Fruit fly (Drosophila melanogaster): Measurements from ENCODE around the gene side-III.

Gene side-III

DNA sequence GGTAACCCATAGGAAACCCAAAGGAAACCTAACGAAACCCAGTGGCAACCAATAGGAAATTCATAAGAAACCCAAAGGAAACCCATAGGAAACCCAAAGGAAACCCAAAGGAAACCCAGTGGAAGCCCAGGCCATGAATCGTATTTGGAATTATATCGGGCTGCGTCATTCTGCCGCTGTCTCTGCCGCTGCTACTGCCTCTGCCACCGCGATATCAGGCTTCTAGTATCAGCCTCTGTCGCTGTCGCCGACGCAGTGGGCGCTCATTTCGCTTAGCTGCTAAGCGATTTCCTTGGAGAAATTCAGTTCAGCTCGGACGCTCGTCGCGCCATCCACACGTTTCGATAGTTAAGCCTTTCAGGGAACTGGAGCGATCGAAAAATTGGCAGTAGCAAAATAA, 128.0 kb downstream of the side-III start, which contains the start of gene CG1208:
CG1208 (plus strand) TSS at position 301 of the 400 bp plus-strand sequence.
- no peak for TF ChIP-seq noc (tag; optimal IDR thresholded peaks at IDR 0.05)

DNA sequence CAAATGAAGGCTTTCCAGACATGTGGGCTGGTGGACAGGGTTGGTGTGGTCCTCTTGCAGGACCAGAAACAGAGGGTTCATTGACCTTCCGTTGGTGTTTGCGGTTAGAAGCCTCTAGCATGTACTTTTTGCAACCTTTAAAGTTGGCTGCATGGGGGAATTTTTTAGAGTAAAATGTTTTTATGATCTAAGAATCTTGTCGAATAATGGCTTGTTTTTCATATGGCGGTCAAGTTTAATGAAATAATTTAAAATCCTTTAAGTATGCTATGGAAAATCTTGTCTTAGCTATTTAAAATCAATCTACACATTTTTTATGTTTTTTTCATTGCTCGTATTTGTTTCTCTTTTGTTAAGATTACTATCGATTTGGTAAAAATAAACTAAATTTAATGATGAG, 129.6 kb downstream of the side-III start, which contains the start of gene glob3:
glob3 (plus strand) TSS at position 301 of the 400 bp plus-strand sequence.
- TF ChIP-seq noc (tag; optimal IDR thresholded peaks at IDR 0.05), result no peak

- TF ChIP-seq noc (tag; optimal IDR thresholded peaks at IDR 0.05), result peak; percentile 53
Measured at dm6 chr3R:5824456-5824855, 134.9 kb downstream of the side-III start, which contains the start of the genes Sec20 and dgrn. Gene Sec20 (minus strand): TSS chr3R:5824532. Gene dgrn (plus strand): TSS chr3R:5824615.

dm6 chr3R:5821750-5822149, 137.6 kb downstream of the side-III start, which contains the start of gene CG46303:
Gene CG46303 (plus strand): TSS chr3R:5821972.
- peak; percentile 56 for TF ChIP-seq noc (tag; optimal IDR thresholded peaks at IDR 0.05)

DNA sequence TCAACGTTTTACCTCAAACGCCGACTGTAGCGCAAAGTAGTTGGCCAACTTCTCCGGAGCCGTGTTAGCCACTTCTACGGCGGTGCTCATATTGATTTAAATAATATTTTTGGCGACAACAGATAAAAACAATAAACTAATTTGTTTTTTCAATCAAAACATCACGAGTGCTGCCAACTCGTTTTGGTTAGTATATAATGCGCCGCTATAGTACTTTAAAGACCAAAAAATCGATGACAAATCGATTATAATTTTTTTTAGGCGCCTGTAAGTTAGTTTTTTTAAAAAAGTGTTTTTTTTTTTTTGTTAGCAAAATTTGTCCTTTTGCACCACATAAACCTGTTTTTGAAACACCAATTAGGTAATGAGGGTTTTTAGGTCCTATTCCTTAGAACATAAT, 138.1 kb downstream of the side-III start, which contains the start of gene Hpr1:
Hpr1 (minus strand) TSS at position 198 of the 400 bp plus-strand sequence.
- TF ChIP-seq noc (tag; optimal IDR thresholded peaks at IDR 0.05), result no peak

DNA sequence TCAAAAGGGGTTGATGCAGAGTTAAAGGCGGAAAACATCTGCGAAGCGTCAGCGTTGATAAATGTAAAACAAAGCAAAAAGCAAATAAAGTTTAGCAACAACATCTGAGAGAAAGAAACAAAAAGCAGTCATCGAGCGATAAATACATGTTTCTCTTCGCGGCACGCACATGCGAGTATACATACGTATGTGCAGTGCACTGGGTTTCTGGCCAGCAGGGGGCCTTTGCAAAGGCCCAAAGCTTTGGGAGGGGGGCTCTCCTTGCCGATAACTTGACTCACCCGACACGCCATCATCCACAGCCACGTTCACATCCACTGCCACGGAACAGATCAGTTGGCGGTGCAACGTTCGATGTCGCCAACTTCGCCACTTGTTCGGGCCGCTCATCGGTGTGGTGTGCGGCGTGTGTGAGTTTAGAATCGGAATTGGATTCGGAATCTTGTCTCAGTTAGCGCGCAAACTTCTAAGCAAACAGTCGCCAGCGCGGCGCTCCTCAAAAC, 146.1 kb downstream of the side-III start, which contains the start of gene CG42675:
CG42675 (plus strand) TSS at position 453 of the 503 bp plus-strand sequence.
- no peak for TF ChIP-seq noc (tag; optimal IDR thresholded peaks at IDR 0.05)

All from whole organism, larva.